Worm (Caenorhabditis elegans): ENCODE measurements around the gene ccep-135.

DNA sequence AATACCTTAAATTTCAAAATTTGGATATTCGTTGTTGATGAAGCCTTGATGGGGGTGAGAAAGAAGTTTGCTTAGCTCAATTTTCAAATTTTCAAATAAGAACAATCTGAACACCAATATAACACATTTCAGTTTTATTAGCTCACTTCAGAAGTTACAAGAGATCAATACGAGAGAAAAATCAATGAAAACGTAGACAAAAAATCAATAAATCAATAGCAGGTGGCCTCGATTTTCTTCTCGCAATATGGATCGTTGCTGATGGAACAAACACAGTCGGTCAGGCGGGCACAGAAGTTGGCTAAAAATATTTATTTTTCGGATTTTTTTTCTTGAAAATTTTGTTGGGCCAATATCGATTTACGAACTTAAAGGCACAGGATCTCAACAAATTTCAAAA, 50.4 kb downstream of the ccep-135 start:
- TF ChIP-seq let-526 (GFP tag; IDR thresholded peaks at IDR 0.05) (no peak), lin-35 (GFP tag; optimal IDR thresholded peaks at IDR 0.05) (no peak), ama-1 (optimal IDR thresholded peaks at IDR 0.05) (no peak), ama-1 (GFP tag; optimal IDR thresholded peaks at IDR 0.05) (no peak), B0261.1 (tag; optimal IDR thresholded peaks at IDR 0.05) (no peak), B0019.2 (GFP tag; conservative IDR thresholded peaks at IDR 0.05) (no peak), unc-62 (GFP tag; optimal IDR thresholded peaks at IDR 0.05) (no peak), rpc-1 (optimal IDR thresholded peaks at IDR 0.05) (no peak), rpc-1 (tag; optimal IDR thresholded peaks at IDR 0.05) (no peak), attf-6 (GFP tag; IDR thresholded peaks at IDR 0.05) (no peak), F55B11.4 (tag; optimal IDR thresholded peaks at IDR 0.05; ENCODE audit: borderline replicate concordance, insufficient read depth) (no peak)
